Worm (Caenorhabditis elegans) whole organism, mixed stage, embryonic: ENCODE results near the gene sec-16A.1.

Experiments
- ceh-39 ChIP-seq: fragments of 150-350 bp; optimal IDR thresholded peaks from 2 replicates; lab custom pipeline; 2014; ENCODE audit warnings: missing biosample characterization, missing genetic modification characterization
- elt-1 ChIP-seq: sonication (generic microtip); optimal IDR thresholded peaks from 2 replicates; lab custom pipeline; 2017; ENCODE audit warnings: missing genetic modification characterization, mild to moderate bottlenecking, missing compliant biosample characterization, antibody characterized with exemption, moderate library complexity, borderline replicate concordance; ENCODE audit not compliant: insufficient read depth
- flh-1 ChIP-seq: fragments of 200-800 bp; sonication (Bioruptor generic); optimal IDR thresholded peaks from 2 replicates; lab custom pipeline; 2018; ENCODE audit warnings: mild to moderate bottlenecking, missing genetic modification characterization, moderate library complexity, missing compliant biosample characterization
- lsy-2 ChIP-seq: fragments of 150-350 bp; optimal IDR thresholded peaks from 2 replicates; lab custom pipeline; 2014; ENCODE audit warnings: missing biosample characterization, missing genetic modification characterization
- pha-4 ChIP-seq: fragments of 150-350 bp; optimal IDR thresholded peaks from 2 replicates; lab custom pipeline; 2018; ENCODE audit warnings: missing biosample characterization, missing genetic modification reagents, missing genetic modification characterization
- snpc-4 ChIP-seq: fragments of 150-350 bp; optimal IDR thresholded peaks from 2 replicates; lab custom pipeline; 2014; ENCODE audit warnings: missing biosample characterization, missing genetic modification characterization
- unc-120 ChIP-seq: sonication (generic microtip); optimal IDR thresholded peaks from 2 replicates; lab custom pipeline; 2017; ENCODE audit warnings: missing genetic modification characterization, missing compliant biosample characterization; ENCODE audit not compliant: poor library complexity, severe bottlenecking
- unc-39 ChIP-seq: fragments of 150-350 bp; optimal IDR thresholded peaks from 2 replicates; lab custom pipeline; 2014; ENCODE audit warnings: missing biosample characterization, missing genetic modification characterization
- unc-62 ChIP-seq: fragments of 150-350 bp; optimal IDR thresholded peaks from 2 replicates; lab custom pipeline; 2014; ENCODE audit warnings: missing biosample characterization, missing genetic modification reagents, missing genetic modification characterization
- ztf-11 ChIP-seq: fragments of 150-350 bp; optimal IDR thresholded peaks from 2 replicates; lab custom pipeline; 2014; ENCODE audit warnings: missing biosample characterization, missing genetic modification characterization

ce11 chrIII:9136587-9136986, 10.9 kb downstream of the sec-16A.1 start, which contains the start of gene eat-4:
- no peak for TF ChIP-seq elt-1 (tag; lab: Kevin White, UChicago)
- no peak for TF ChIP-seq lsy-2 (tag; lab: Kevin White, UChicago)
- TF ChIP-seq unc-62 (GFP tag; lab: Kevin White, UChicago) = no peak
- TF ChIP-seq pha-4 (tag; lab: Kevin White, UChicago) = no peak
- TF ChIP-seq snpc-4 (tag; lab: Kevin White, UChicago) = no peak
- no peak for TF ChIP-seq unc-39
- TF ChIP-seq flh-1 (GFP tag; lab: Kevin White, UChicago) = no peak
- TF ChIP-seq unc-120 (tag; lab: Kevin White, UChicago) = no peak
- no peak for TF ChIP-seq ceh-39 (tag; lab: Kevin White, UChicago)
- TF ChIP-seq ztf-11 = no peak
